Worm (Caenorhabditis elegans): ENCODE results near the gene ZK856.6.

DNA sequence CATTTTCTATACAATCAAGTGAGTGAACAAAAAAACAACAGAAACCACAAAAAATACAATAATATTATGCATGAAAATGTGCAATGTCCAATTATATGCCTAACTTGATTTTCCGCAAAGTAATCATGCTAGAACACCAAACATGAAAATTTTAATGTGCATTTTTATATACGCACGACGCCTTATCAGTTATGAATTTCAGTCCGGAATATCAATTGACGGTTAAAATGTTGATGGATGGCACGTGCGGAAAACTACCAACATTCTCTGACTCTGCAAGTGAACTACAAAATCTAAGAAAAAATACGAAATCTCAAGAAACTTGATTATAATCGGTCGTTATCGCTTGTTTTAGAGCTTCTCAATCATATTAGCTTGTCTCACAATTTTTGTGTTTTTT, 38.5 kb upstream of the ZK856.6 start:
- TF ChIP-seq nhr-76 (tag; optimal IDR thresholded peaks at IDR 0.05) (no peak), nhr-12 (tag; optimal IDR thresholded peaks at IDR 0.05) (no peak), mab-5 (tag; optimal IDR thresholded peaks at IDR 0.05) (no peak), unc-62 (GFP tag; optimal IDR thresholded peaks at IDR 0.05) (no peak), ztf-11 (tag; optimal IDR thresholded peaks at IDR 0.05) (no peak), lsy-2 (tag; optimal IDR thresholded peaks at IDR 0.05) (no peak), unc-120 (tag; optimal IDR thresholded peaks at IDR 0.05; ENCODE audit: poor library complexity, severe bottlenecking) (no peak), pha-4 (tag; optimal IDR thresholded peaks at IDR 0.05) (no peak), unc-39 (tag; optimal IDR thresholded peaks at IDR 0.05) (no peak), mls-2 (tag; optimal IDR thresholded peaks at IDR 0.05) (no peak), ceh-83 (GFP tag; optimal IDR thresholded peaks at IDR 0.05) (no peak), drap-1 (GFP tag; optimal IDR thresholded peaks at IDR 0.05) (no peak), flh-1 (GFP tag; optimal IDR thresholded peaks at IDR 0.05) (no peak)

All from whole organism, mixed stage, embryonic.